Worm (Caenorhabditis elegans) whole organism, L3 larva: ENCODE data around the gene swt-3.
A peak's percentile ranks its signal among the peaks of the same experiment; 100 is the strongest.

Experiments
- aly-2 ChIP-seq: fragments of 150-350 bp; optimal IDR thresholded peaks from 2 replicates; lab custom pipeline; 2014; ENCODE audit warnings: missing biosample characterization, missing genetic modification characterization
- ama-1 ChIP-seq: fragments of 150-350 bp; optimal IDR thresholded peaks from 2 replicates; lab custom pipeline; 2018
- ceh-82 ChIP-seq: fragments of 150-350 bp; optimal IDR thresholded peaks from 2 replicates; lab custom pipeline; 2014; ENCODE audit warnings: missing biosample characterization, missing genetic modification characterization
- daf-12 ChIP-seq: fragments of 150-350 bp; optimal IDR thresholded peaks from 2 replicates; lab custom pipeline; 2014; ENCODE audit warnings: missing biosample characterization, missing genetic modification reagents, missing genetic modification characterization
- egl-5 ChIP-seq: fragments of 150-350 bp; optimal IDR thresholded peaks from 2 replicates; lab custom pipeline; 2017; ENCODE audit warnings: missing biosample characterization, missing genetic modification reagents, missing genetic modification characterization, inconsistent platforms
- elt-1 ChIP-seq: fragments of 150-350 bp; optimal IDR thresholded peaks from 2 replicates; lab custom pipeline; 2014; ENCODE audit warnings: missing biosample characterization, missing genetic modification characterization
- elt-2 ChIP-seq: sonication (generic microtip); optimal IDR thresholded peaks from 2 replicates; lab custom pipeline; 2016; ENCODE audit warnings: missing genetic modification reagents, mild to moderate bottlenecking, missing genetic modification characterization, missing compliant biosample characterization
- elt-3 ChIP-seq, 3 experiments: fragments of 150-350 bp in 1 of 3; sonication (generic microtip) in 2 of 3; optimal IDR thresholded peaks; 2 replicates in 2 of 3; 4 replicates in 1 of 3; lab custom pipeline; 2014 to 2017; ENCODE audit warnings: missing biosample characterization in 3 of 3, missing genetic modification characterization in 3 of 3
- eor-1 ChIP-seq, 2 experiments: fragments of 150-350 bp; optimal IDR thresholded peaks; 2 replicates each; lab custom pipeline; 2014 to 2018; ENCODE audit warnings: missing biosample characterization in 2 of 2, missing genetic modification characterization in 2 of 2
- fkh-10 ChIP-seq: sonication (generic microtip); optimal IDR thresholded peaks from 2 replicates; lab custom pipeline; 2017; ENCODE audit warnings: missing biosample characterization, missing genetic modification reagents, missing genetic modification characterization
- fkh-2 ChIP-seq: fragments of 150-350 bp; optimal IDR thresholded peaks from 2 replicates; lab custom pipeline; 2014; ENCODE audit warnings: missing biosample characterization, missing genetic modification reagents, missing genetic modification characterization
- hmg-11 ChIP-seq: sonication (generic microtip); optimal IDR thresholded peaks from 2 replicates; lab custom pipeline; 2016; ENCODE audit warnings: missing genetic modification characterization, missing compliant biosample characterization
- jun-1 ChIP-seq: fragments of 150-350 bp; optimal IDR thresholded peaks from 2 replicates; lab custom pipeline; 2014; ENCODE audit warnings: missing biosample characterization, missing genetic modification reagents, missing genetic modification characterization
- lin-15B ChIP-seq: fragments of 150-350 bp; optimal IDR thresholded peaks from 2 replicates; lab custom pipeline; 2014; ENCODE audit warnings: missing biosample characterization, missing genetic modification characterization
- lin-39 ChIP-seq: fragments of 150-350 bp; optimal IDR thresholded peaks from 2 replicates; lab custom pipeline; 2018; ENCODE audit warnings: missing biosample characterization, missing genetic modification reagents, missing genetic modification characterization
- lsy-12 ChIP-seq: sonication (generic microtip); optimal IDR thresholded peaks from 2 replicates; lab custom pipeline; 2016; ENCODE audit warnings: mild to moderate bottlenecking, missing genetic modification characterization, missing compliant biosample characterization
- nfya-1 ChIP-seq: sonication (generic microtip); optimal IDR thresholded peaks from 2 replicates; lab custom pipeline; 2017; ENCODE audit warnings: missing genetic modification characterization, mild to moderate bottlenecking, missing compliant biosample characterization, antibody characterized with exemption, moderate library complexity; ENCODE audit not compliant: insufficient read depth
- nhr-11 ChIP-seq: fragments of 150-350 bp; optimal IDR thresholded peaks from 2 replicates; lab custom pipeline; 2014; ENCODE audit warnings: missing biosample characterization, missing genetic modification characterization
- nhr-12 ChIP-seq: fragments of 150-350 bp; optimal IDR thresholded peaks from 2 replicates; lab custom pipeline; 2014; ENCODE audit warnings: missing biosample characterization, missing genetic modification characterization
- nhr-23 ChIP-seq: fragments of 150-350 bp; optimal IDR thresholded peaks from 2 replicates; lab custom pipeline; 2014; ENCODE audit warnings: missing biosample characterization, missing genetic modification reagents, missing genetic modification characterization
- nhr-237 ChIP-seq: fragments of 150-350 bp; optimal IDR thresholded peaks from 2 replicates; lab custom pipeline; 2014; ENCODE audit warnings: missing biosample characterization, missing genetic modification characterization
- nhr-25 ChIP-seq: sonication (generic microtip); optimal IDR thresholded peaks from 2 replicates; lab custom pipeline; 2017; ENCODE audit warnings: missing biosample characterization, missing genetic modification characterization
- nhr-28 ChIP-seq: fragments of 150-350 bp; optimal IDR thresholded peaks from 2 replicates; lab custom pipeline; 2014; ENCODE audit warnings: missing biosample characterization, missing genetic modification characterization
- nhr-43 ChIP-seq: sonication (generic microtip); optimal IDR thresholded peaks from 2 replicates; lab custom pipeline; 2016; ENCODE audit warnings: mild to moderate bottlenecking, missing genetic modification characterization, missing compliant biosample characterization; ENCODE audit not compliant: poor library complexity, severe bottlenecking
- nhr-67 ChIP-seq: fragments of 150-350 bp; optimal IDR thresholded peaks from 2 replicates; lab custom pipeline; 2014; ENCODE audit warnings: missing biosample characterization, missing genetic modification characterization
- nhr-76 ChIP-seq: fragments of 150-350 bp; sonication (generic microtip); optimal IDR thresholded peaks from 5 replicates; lab custom pipeline; 2014; ENCODE audit warnings: missing biosample characterization, missing genetic modification characterization
- nhr-77 ChIP-seq: fragments of 150-350 bp; optimal IDR thresholded peaks from 2 replicates; lab custom pipeline; 2014; ENCODE audit warnings: missing biosample characterization, missing genetic modification characterization
- pha-4 ChIP-seq: fragments of 150-350 bp; optimal IDR thresholded peaks from 2 replicates; lab custom pipeline; 2014; ENCODE audit warnings: missing biosample characterization, missing genetic modification reagents, missing genetic modification characterization
- pqm-1 ChIP-seq: fragments of 150-350 bp; optimal IDR thresholded peaks from 2 replicates; lab custom pipeline; 2017; ENCODE audit warnings: missing biosample characterization, missing genetic modification characterization, inconsistent platforms
- sea-2 ChIP-seq: fragments of 150-350 bp; sonication (generic microtip); optimal IDR thresholded peaks from 4 replicates; lab custom pipeline; 2014; ENCODE audit warnings: missing biosample characterization, missing genetic modification reagents, missing genetic modification characterization
- skn-1 ChIP-seq: fragments of 150-350 bp; optimal IDR thresholded peaks from 2 replicates; lab custom pipeline; 2014; ENCODE audit warnings: missing biosample characterization, missing genetic modification characterization
- snpc-4 ChIP-seq: fragments of 150-350 bp; optimal IDR thresholded peaks from 2 replicates; lab custom pipeline; 2014; ENCODE audit warnings: missing biosample characterization, missing genetic modification characterization
- tbx-2 ChIP-seq: sonication (generic microtip); optimal IDR thresholded peaks from 2 replicates; lab custom pipeline; 2016; ENCODE audit warnings: mild to moderate bottlenecking, missing genetic modification characterization, missing compliant biosample characterization
- unc-62 ChIP-seq: fragments of 150-350 bp; sonication (generic microtip); optimal IDR thresholded peaks from 4 replicates; lab custom pipeline; 2014; ENCODE audit warnings: missing biosample characterization, missing genetic modification reagents, missing genetic modification characterization
- zag-1 ChIP-seq: fragments of 150-350 bp; optimal IDR thresholded peaks from 2 replicates; lab custom pipeline; 2014; ENCODE audit warnings: missing biosample characterization, missing genetic modification characterization
- ztf-11 ChIP-seq: fragments of 150-350 bp; optimal IDR thresholded peaks from 2 replicates; lab custom pipeline; 2014; ENCODE audit warnings: missing biosample characterization, missing genetic modification characterization
- ztf-4 ChIP-seq: fragments of 150-350 bp; optimal IDR thresholded peaks from 2 replicates; lab custom pipeline; 2014; ENCODE audit warnings: missing biosample characterization, missing genetic modification characterization

swt-3 gene

ce11 chrIV:10821672-10822304 is 41.3 kb upstream of the swt-3 start (continued):
- TF ChIP-seq nhr-67 (tag; lab: Kevin White, UChicago) (peak; percentile 8), daf-12 (tag; lab: Kevin White, UChicago) (no peak), egl-5 (tag; lab: Kevin White, UChicago) (peak; percentile 40), ama-1 (peak; percentile 36)
- TF ChIP-seq, all 47 proteins: peak for 27

- no peak for TF ChIP-seq fkh-2 (tag; lab: Kevin White, UChicago)
- peak; percentile 5 for TF ChIP-seq nfya-1 (tag; lab: Kevin White, UChicago)
- TF ChIP-seq sea-2 = no peak
- no peak for TF ChIP-seq elt-3 (tag; optimal IDR thresholded peaks at IDR 0.05; lab: Kevin White, UChicago)
- TF ChIP-seq jun-1 (tag; lab: Kevin White, UChicago) = no peak
- no peak for TF ChIP-seq unc-62 (GFP tag; lab: Kevin White, UChicago)
- no peak for TF ChIP-seq fkh-10 (GFP tag; lab: Kevin White, UChicago)
- TF ChIP-seq, all 47 proteins: peak for 1
Observed at ce11 chrIV:10820837-10821671, 40.6 kb upstream of the swt-3 start.

DNA sequence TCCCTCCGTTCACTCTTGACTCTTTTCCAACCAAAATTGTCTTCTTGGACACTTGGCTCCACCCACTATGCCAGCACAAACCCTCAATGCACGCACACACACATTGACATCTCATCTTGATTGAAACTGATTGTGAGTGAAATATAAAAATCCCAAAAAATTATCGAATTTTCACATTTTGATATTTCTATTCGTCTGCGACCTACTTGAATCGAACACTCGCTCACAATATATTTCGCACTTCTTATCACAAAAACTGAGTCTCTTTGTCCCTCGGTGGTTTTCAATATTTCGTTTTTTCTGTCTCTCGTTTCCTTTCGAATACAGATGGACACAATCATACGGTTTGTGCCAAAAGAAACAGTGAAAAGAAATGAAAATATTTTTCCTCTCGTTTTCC is 39.6 kb upstream of the swt-3 start:
- TF ChIP-seq nhr-76 (tag; lab: Kevin White, UChicago) (no peak), pqm-1 (tag; lab: Kevin White, UChicago) (peak; percentile 2), nfya-1 (tag; lab: Kevin White, UChicago) (peak; percentile 10), elt-2 (tag; lab: Kevin White, UChicago) (peak; percentile 69), nhr-25 (tag; lab: Kevin White, UChicago) (no peak)

ce11 chrIV:10819049-10819448 is 38.6 kb upstream of the swt-3 start:
- TF ChIP-seq fkh-10 (GFP tag; lab: Kevin White, UChicago) = no peak
- TF ChIP-seq lin-39 = peak; percentile 11
- TF ChIP-seq nfya-1 (tag; lab: Kevin White, UChicago) = peak; percentile 22
- TF ChIP-seq lsy-12 (tag; lab: Kevin White, UChicago) = no peak
- TF ChIP-seq eor-1 (tag; optimal IDR thresholded peaks at IDR 0.05; lab: Kevin White, UChicago) = no peak

ce11 chrIV:10817030-10817429 is 36.5 kb upstream of the swt-3 start:
- TF ChIP-seq fkh-10 (GFP tag; lab: Kevin White, UChicago) (no peak), skn-1 (tag; lab: Kevin White, UChicago) (no peak), pha-4 (tag; lab: Kevin White, UChicago) (no peak), snpc-4 (tag; lab: Kevin White, UChicago) (no peak), nhr-28 (tag; lab: Kevin White, UChicago) (no peak), ztf-11 (no peak), nhr-43 (tag; lab: Kevin White, UChicago) (no peak), ama-1 (no peak), ceh-82 (tag; lab: Kevin White, UChicago) (no peak), nhr-12 (tag; lab: Kevin White, UChicago) (no peak), nhr-23 (tag; lab: Kevin White, UChicago) (peak; percentile 9), zag-1 (tag; lab: Kevin White, UChicago) (no peak), tbx-2 (no peak), nhr-25 (tag; lab: Kevin White, UChicago) (no peak), unc-62 (GFP tag; lab: Kevin White, UChicago) (no peak), pqm-1 (tag; lab: Kevin White, UChicago) (no peak), sea-2 (no peak), elt-1 (tag; lab: Kevin White, UChicago) (no peak), nhr-77 (tag; lab: Kevin White, UChicago) (no peak), nhr-76 (tag; lab: Kevin White, UChicago) (no peak), aly-2 (tag; lab: Kevin White, UChicago) (no peak), lin-39 (peak; percentile 23), eor-1 (tag; optimal IDR thresholded peaks at IDR 0.05; lab: Kevin White, UChicago) (no peak), lin-15B (no peak), nhr-237 (tag; lab: Kevin White, UChicago) (no peak), daf-12 (tag; lab: Kevin White, UChicago) (no peak), nfya-1 (tag; lab: Kevin White, UChicago) (peak; percentile 18), nhr-67 (tag; lab: Kevin White, UChicago) (no peak), nhr-11 (tag; lab: Kevin White, UChicago) (no peak), ztf-4 (tag; lab: Kevin White, UChicago) (no peak), hmg-11 (tag; lab: Kevin White, UChicago) (peak; percentile 70)
